Worm (Caenorhabditis elegans) whole organism, L3 larva: ENCODE measurements around the gene F36D3.8.

Source experiments
- R02D3.7 ChIP-seq: fragments of 150-350 bp; optimal IDR thresholded peaks from 2 replicates; lab custom pipeline; 2014; ENCODE audit warnings: missing biosample characterization, missing genetic modification characterization
- ZK546.5 ChIP-seq: sonication (generic microtip); optimal IDR thresholded peaks from 2 replicates; lab custom pipeline; 2017; ENCODE audit warnings: missing biosample characterization, missing genetic modification characterization
- ceh-16 ChIP-seq: sonication (generic microtip); optimal IDR thresholded peaks from 2 replicates; lab custom pipeline; 2017; ENCODE audit warnings: missing biosample characterization, missing genetic modification characterization
- ceh-28 ChIP-seq: fragments of 150-350 bp; optimal IDR thresholded peaks from 2 replicates; lab custom pipeline; 2014; ENCODE audit warnings: missing biosample characterization, missing genetic modification reagents, missing genetic modification characterization
- egl-27 ChIP-seq: sonication (generic microtip); optimal IDR thresholded peaks from 4 replicates; lab custom pipeline; 2017; ENCODE audit warnings: missing biosample characterization, missing genetic modification reagents, missing genetic modification characterization
- elt-1 ChIP-seq: fragments of 150-350 bp; optimal IDR thresholded peaks from 2 replicates; lab custom pipeline; 2014; ENCODE audit warnings: missing biosample characterization, missing genetic modification characterization
- jun-1 ChIP-seq: fragments of 150-350 bp; optimal IDR thresholded peaks from 2 replicates; lab custom pipeline; 2014; ENCODE audit warnings: missing biosample characterization, missing genetic modification reagents, missing genetic modification characterization
- lin-15B ChIP-seq: fragments of 150-350 bp; optimal IDR thresholded peaks from 2 replicates; lab custom pipeline; 2014; ENCODE audit warnings: missing biosample characterization, missing genetic modification characterization
- nhr-11 ChIP-seq: fragments of 150-350 bp; optimal IDR thresholded peaks from 2 replicates; lab custom pipeline; 2014; ENCODE audit warnings: missing biosample characterization, missing genetic modification characterization
- nhr-12 ChIP-seq: fragments of 150-350 bp; optimal IDR thresholded peaks from 2 replicates; lab custom pipeline; 2014; ENCODE audit warnings: missing biosample characterization, missing genetic modification characterization
- nhr-28 ChIP-seq: fragments of 150-350 bp; optimal IDR thresholded peaks from 2 replicates; lab custom pipeline; 2014; ENCODE audit warnings: missing biosample characterization, missing genetic modification characterization
- nhr-67 ChIP-seq: fragments of 150-350 bp; optimal IDR thresholded peaks from 2 replicates; lab custom pipeline; 2014; ENCODE audit warnings: missing biosample characterization, missing genetic modification characterization
- snpc-4 ChIP-seq: fragments of 150-350 bp; optimal IDR thresholded peaks from 2 replicates; lab custom pipeline; 2014; ENCODE audit warnings: missing biosample characterization, missing genetic modification characterization
- tbx-2 ChIP-seq: sonication (generic microtip); optimal IDR thresholded peaks from 2 replicates; lab custom pipeline; 2016; ENCODE audit warnings: mild to moderate bottlenecking, missing genetic modification characterization, missing compliant biosample characterization
- ztf-4 ChIP-seq: fragments of 150-350 bp; optimal IDR thresholded peaks from 2 replicates; lab custom pipeline; 2014; ENCODE audit warnings: missing biosample characterization, missing genetic modification characterization

Gene F36D3.8

ce11 chrV:16570697-16571096 is 43.7 kb downstream of the F36D3.8 start, which contains the start of gene nhr-233:
nhr-233 (minus strand) TSS chrV:16570797.
- no peak for TF ChIP-seq snpc-4 (tag; lab: Kevin White, UChicago)
- TF ChIP-seq R02D3.7 (tag; lab: Kevin White, UChicago): no peak
- no peak for TF ChIP-seq nhr-11
- TF ChIP-seq ZK546.5 (tag; lab: Kevin White, UChicago): no peak
- no peak for TF ChIP-seq jun-1 (tag; lab: Kevin White, UChicago)
- no peak for TF ChIP-seq nhr-67 (tag; lab: Kevin White, UChicago)
- no peak for TF ChIP-seq ztf-4 (tag; lab: Kevin White, UChicago)
- TF ChIP-seq nhr-12: no peak
- TF ChIP-seq nhr-28 (tag; lab: Kevin White, UChicago): no peak
- no peak for TF ChIP-seq lin-15B (tag; lab: Kevin White, UChicago)
- TF ChIP-seq egl-27 (tag; lab: Kevin White, UChicago): no peak
- no peak for TF ChIP-seq tbx-2 (tag; lab: Kevin White, UChicago)

- TF ChIP-seq ceh-16: no peak
- no peak for TF ChIP-seq R02D3.7 (tag; lab: Kevin White, UChicago)
Observed at ce11 chrV:16573168-16573567, 46.2 kb downstream of the F36D3.8 start, which contains the start of gene str-149. str-149 (plus strand) TSS chrV:16573468.

- TF ChIP-seq egl-27 (tag; lab: Kevin White, UChicago) (no peak), ceh-16 (no peak), ceh-28 (tag; lab: Kevin White, UChicago) (no peak), elt-1 (no peak)
- TF ChIP-seq, all 47 proteins: peak for 0
Observed at ce11 chrV:16575900-16576299, 48.9 kb downstream of the F36D3.8 start, which contains the start of gene str-151. str-151 (plus strand) TSS chrV:16576200.
